Fruit fly (Drosophila melanogaster): ENCODE measurements around the gene CG4582.

Gene CG4582

dm6 chr3R:25594128-25594527, 11.1 kb upstream of the CG4582 start (continued):
- no peak for TF ChIP-seq CG18476 (GFP tag; optimal IDR thresholded peaks at IDR 0.05)
- no peak for TF ChIP-seq toy (GFP tag; IDR thresholded peaks at IDR 0.05)
- TF ChIP-seq sr (GFP tag; IDR thresholded peaks at IDR 0.05) = no peak
- no peak for TF ChIP-seq jigr1 (GFP tag; IDR thresholded peaks at IDR 0.05)
- peak; percentile 73 for TF ChIP-seq zen (tag; optimal IDR thresholded peaks at IDR 0.05)
- no peak for TF ChIP-seq CG8281 (tag; optimal IDR thresholded peaks at IDR 0.05)
- TF ChIP-seq CG12219 (GFP tag; optimal IDR thresholded peaks at IDR 0.05) = no peak
- no peak for TF ChIP-seq NK7.1 (GFP tag; optimal IDR thresholded peaks at IDR 0.05)
- TF ChIP-seq HmgD (GFP tag; optimal IDR thresholded peaks at IDR 0.05) = peak; percentile 13
- peak; percentile 47 for TF ChIP-seq Sry-β (GFP tag; optimal IDR thresholded peaks at IDR 0.05)
- TF ChIP-seq Xbp1 (GFP tag; optimal IDR thresholded peaks at IDR 0.05) = no peak
- no peak for TF ChIP-seq nerfin-2 (GFP tag; IDR thresholded peaks at IDR 0.05; ENCODE audit: partially characterized antibody)
- no peak for TF ChIP-seq CG12236 (GFP tag; optimal IDR thresholded peaks at IDR 0.05)
- TF ChIP-seq Elba2 (GFP tag; optimal IDR thresholded peaks at IDR 0.05) = no peak
- no peak for TF ChIP-seq D19B (GFP tag; optimal IDR thresholded peaks at IDR 0.05)
- no peak for TF ChIP-seq Hr39 (optimal IDR thresholded peaks at IDR 0.05)
- no peak for TF ChIP-seq Atf-2 (GFP tag; optimal IDR thresholded peaks at IDR 0.05)
- peak; percentile 22 for TF ChIP-seq CG15696 (tag; optimal IDR thresholded peaks at IDR 0.05)
- TF ChIP-seq psq (GFP tag; optimal IDR thresholded peaks at IDR 0.05) = peak; percentile 88

dm6 chr3R:25591500-25591899, 8.5 kb upstream of the CG4582 start:
- TF ChIP-seq vvl (GFP tag; IDR thresholded peaks at IDR 0.05) (no peak), tgo (GFP tag; IDR thresholded peaks at IDR 0.05) (no peak), CG34224 (GFP tag; IDR thresholded peaks at IDR 0.05; ENCODE audit: partially characterized antibody) (no peak), CG17328 (GFP tag; IDR thresholded peaks at IDR 0.05) (no peak), CG18764 (GFP tag; optimal IDR thresholded peaks at IDR 0.05) (peak; percentile 21), zfh1 (GFP tag; IDR thresholded peaks at IDR 0.05) (no peak), Taf1 (GFP tag; IDR thresholded peaks at IDR 0.05) (no peak), onecut (GFP tag; IDR thresholded peaks at IDR 0.05) (0 out of 2 replicates have a peak, but pooled peaks have one; percentile 14), aop (GFP tag; IDR thresholded peaks at IDR 0.05) (no peak), Oli (tag; optimal IDR thresholded peaks at IDR 0.05) (no peak), ttk (GFP tag; IDR thresholded peaks at IDR 0.05) (no peak), CG14965 (GFP tag; optimal IDR thresholded peaks at IDR 0.05; ENCODE audit: borderline replicate concordance) (peak; percentile 97), inv (GFP tag; IDR thresholded peaks at IDR 0.05; ENCODE audit: partially characterized antibody) (no peak), Xrp1 (GFP tag; IDR thresholded peaks at IDR 0.05) (peak; percentile 54; the same call in 1 of the 2 replicates), zfh2 (GFP tag; optimal IDR thresholded peaks at IDR 0.05) (no peak), CG31365 (tag; optimal IDR thresholded peaks at IDR 0.05) (no peak), klu (GFP tag; IDR thresholded peaks at IDR 0.05) (no peak), mld (GFP tag; IDR thresholded peaks at IDR 0.05; ENCODE audit: partially characterized antibody) (no peak), Dp (GFP tag; optimal IDR thresholded peaks at IDR 0.05) (no peak), wek (GFP tag; optimal IDR thresholded peaks at IDR 0.05) (no peak), Gsc (GFP tag; IDR thresholded peaks at IDR 0.05) (no peak), H15 (GFP tag; IDR thresholded peaks at IDR 0.05) (no peak), chm (GFP tag; IDR thresholded peaks at IDR 0.05) (no peak), CG4707 (GFP tag; optimal IDR thresholded peaks at IDR 0.05) (no peak), CG17186 (GFP tag; optimal IDR thresholded peaks at IDR 0.05) (no peak), CG10543 (GFP tag; optimal IDR thresholded peaks at IDR 0.05) (no peak), Myb (GFP tag; optimal IDR thresholded peaks at IDR 0.05) (peak; percentile 21), kah (GFP tag; optimal IDR thresholded peaks at IDR 0.05) (no peak), CG10267 (tag; optimal IDR thresholded peaks at IDR 0.05) (peak; percentile 39), phol (tag; optimal IDR thresholded peaks at IDR 0.05) (peak; percentile 71), fd64A (GFP tag; optimal IDR thresholded peaks at IDR 0.05) (no peak), CG13894 (tag; optimal IDR thresholded peaks at IDR 0.05) (peak; percentile 30), CG10979 (tag; optimal IDR thresholded peaks at IDR 0.05) (peak; percentile 7)
